Fruit fly (Drosophila melanogaster): Measurements from ENCODE around the gene rdgA.

rdgA gene

dm6 chrX:9047725-9048384 lies 141.0 kb downstream of the rdgA start (continued):
- TF ChIP-seq disco-r (GFP tag; optimal IDR thresholded peaks at IDR 0.05) (no peak), YL-1 (GFP tag; optimal IDR thresholded peaks at IDR 0.05) (no peak), Eip74EF (GFP tag; optimal IDR thresholded peaks at IDR 0.05) (peak in 1 of 2 experiments; percentile 66), CG11504 (tag; optimal IDR thresholded peaks at IDR 0.05) (peak; percentile 84), toy (GFP tag; IDR thresholded peaks at IDR 0.05) (no peak), pb (GFP tag; optimal IDR thresholded peaks at IDR 0.05) (no peak), CG42726 (GFP tag; IDR thresholded peaks at IDR 0.05; ENCODE audit: partially characterized antibody) (no peak), CG12071 (GFP tag; optimal IDR thresholded peaks at IDR 0.05) (no peak), NK7.1 (GFP tag; optimal IDR thresholded peaks at IDR 0.05) (no peak), inv (GFP tag; IDR thresholded peaks at IDR 0.05; ENCODE audit: partially characterized antibody) (no peak), CG18262 (tag; optimal IDR thresholded peaks at IDR 0.05) (peak; percentile 92), Dll (GFP tag; IDR thresholded peaks at IDR 0.05; ENCODE audit: partially characterized antibody) (no peak), bbx (GFP tag; IDR thresholded peaks at IDR 0.05; ENCODE audit: partially characterized antibody) (no peak), zen (tag; optimal IDR thresholded peaks at IDR 0.05) (peak; percentile 45), CG9797 (GFP tag; optimal IDR thresholded peaks at IDR 0.05) (no peak), CG7987 (GFP tag; optimal IDR thresholded peaks at IDR 0.05) (no peak), CG10959 (GFP tag; IDR thresholded peaks at IDR 0.05) (no peak; the same call in 1 of the 2 replicates), Hr3 (GFP tag; optimal IDR thresholded peaks at IDR 0.05) (peak; percentile 55), CG31388 (GFP tag; optimal IDR thresholded peaks at IDR 0.05) (no peak), Xbp1 (GFP tag; optimal IDR thresholded peaks at IDR 0.05) (peak; percentile 62), Rx (GFP tag; IDR thresholded peaks at IDR 0.05) (no peak), Atf-2 (GFP tag; optimal IDR thresholded peaks at IDR 0.05) (no peak), Bdp1 (GFP tag; optimal IDR thresholded peaks at IDR 0.05) (no peak), gsb-n (tag; optimal IDR thresholded peaks at IDR 0.05) (peak; percentile 91), knrl (GFP tag; IDR thresholded peaks at IDR 0.05; ENCODE audit: partially characterized antibody) (no peak), pan (optimal IDR thresholded peaks at IDR 0.05) (no peak), pan (GFP tag; optimal IDR thresholded peaks at IDR 0.05 in 1 of 2, IDR thresholded peaks at IDR 0.05 in 1 of 2) (peak in 1 of 2 experiments; percentile 63), ap (GFP tag; IDR thresholded peaks at IDR 0.05) (no peak; the same call in 1 of the 2 replicates), ttk (GFP tag; IDR thresholded peaks at IDR 0.05) (0 out of 2 replicates have a peak, but pooled peaks have one; percentile 4), lbe (GFP tag; optimal IDR thresholded peaks at IDR 0.05) (no peak), ken (GFP tag; IDR thresholded peaks at IDR 0.05) (peak; percentile 45; the same call in 1 of the 3 replicates), zfh2 (GFP tag; optimal IDR thresholded peaks at IDR 0.05) (no peak), Poxn (GFP tag; IDR thresholded peaks at IDR 0.05) (no peak), sd (tag; optimal IDR thresholded peaks at IDR 0.05) (no peak), tna (GFP tag; IDR thresholded peaks at IDR 0.05; ENCODE audit: partially characterized antibody) (no peak), sim (GFP tag; IDR thresholded peaks at IDR 0.05) (peak; percentile 31; the same call in 1 of the 2 replicates), Scr (GFP tag; IDR thresholded peaks at IDR 0.05; ENCODE audit: partially characterized antibody) (no peak), CG3281 (GFP tag; optimal IDR thresholded peaks at IDR 0.05) (no peak), dmrt11E (tag; optimal IDR thresholded peaks at IDR 0.05) (peak; percentile 88), Vsx1 (GFP tag; optimal IDR thresholded peaks at IDR 0.05) (peak; percentile 50), usp (GFP tag; optimal IDR thresholded peaks at IDR 0.05) (no peak), CG17385 (GFP tag; optimal IDR thresholded peaks at IDR 0.05) (peak; percentile 80), HmgD (GFP tag; optimal IDR thresholded peaks at IDR 0.05) (no peak), CG13287 (GFP tag; IDR thresholded peaks at IDR 0.05; ENCODE audit: partially characterized antibody) (no peak), CG12659 (GFP tag; optimal IDR thresholded peaks at IDR 0.05) (peak; percentile 52), ro (GFP tag; IDR thresholded peaks at IDR 0.05) (no peak), CG3407 (GFP tag; optimal IDR thresholded peaks at IDR 0.05) (peak; percentile 56), chinmo (GFP tag; IDR thresholded peaks at IDR 0.05; ENCODE audit: partially characterized antibody) (no peak), vnd (GFP tag; IDR thresholded peaks at IDR 0.05; ENCODE audit: partially characterized antibody) (no peak)

Measured in whole organism, embryonic.